Worm (Caenorhabditis elegans): Measurements from ENCODE around the gene ZK673.4.
"Not testable (repeated sequence)": the region's sequence is repeated elsewhere in the genome, so short reads cannot be mapped to it uniquely, and the experiment has no call there.

ZK673.4 gene

ce11 chrII:10442846-10443245 is 9.9 kb upstream of the ZK673.4 start, which contains the start of gene ZK673.1:
TSS of gene ZK673.1 (plus strand) at chrII:10443146.
- peak in 1 of 2 experiments; percentile 56 for TF ChIP-seq unc-62 (GFP tag; optimal IDR thresholded peaks at IDR 0.05 in 1 of 2)
- not testable (repeated sequence) for TF ChIP-seq unc-62 (tag; optimal IDR thresholded peaks at IDR 0.05)

- no peak for TF ChIP-seq hif-1 (tag; optimal IDR thresholded peaks at IDR 0.05)
- no peak for TF ChIP-seq lin-39 (tag; optimal IDR thresholded peaks at IDR 0.05)
- TF ChIP-seq mdl-1 (tag; optimal IDR thresholded peaks at IDR 0.05), result peak in 1 of 2 experiments; percentile 19
- no peak for TF ChIP-seq ztf-11 (tag; optimal IDR thresholded peaks at IDR 0.05)
- no peak for TF ChIP-seq snpc-4 (tag; optimal IDR thresholded peaks at IDR 0.05)
- TF ChIP-seq unc-130 (GFP tag; optimal IDR thresholded peaks at IDR 0.05), result no peak
- no peak for TF ChIP-seq lin-29 (GFP tag; IDR thresholded peaks at IDR 0.05)
- TF ChIP-seq F37D6.2 (tag; optimal IDR thresholded peaks at IDR 0.05), result no peak
- TF ChIP-seq zfp-2 (tag; optimal IDR thresholded peaks at IDR 0.05), result no peak
- no peak for TF ChIP-seq hmg-1.1 (GFP tag; IDR thresholded peaks at IDR 0.05)
- no peak for TF ChIP-seq daf-8 (GFP tag; IDR thresholded peaks at IDR 0.05)
- TF ChIP-seq unc-39 (tag; optimal IDR thresholded peaks at IDR 0.05), result no peak
- no peak for TF ChIP-seq ceh-62 (tag; optimal IDR thresholded peaks at IDR 0.05)
- peak; percentile 51 for TF ChIP-seq dve-1 (tag; optimal IDR thresholded peaks at IDR 0.05; ENCODE audit: insufficient read depth)
- TF ChIP-seq aha-1 (tag), result no peak
- TF ChIP-seq cey-2 (tag; optimal IDR thresholded peaks at IDR 0.05; ENCODE audit: borderline replicate concordance, insufficient read depth), result no peak
- no peak for TF ChIP-seq D1046.2 (GFP tag; IDR thresholded peaks at IDR 0.05)
- TF ChIP-seq egl-27 (tag; optimal IDR thresholded peaks at IDR 0.05), result no peak
- TF ChIP-seq madf-9 (GFP tag; conservative IDR thresholded peaks at IDR 0.05), result no peak
- peak; percentile 58 for TF ChIP-seq hlh-30 (tag; optimal IDR thresholded peaks at IDR 0.05; ENCODE audit: insufficient read depth)
- TF ChIP-seq nhr-10 (tag; optimal IDR thresholded peaks at IDR 0.05), result no peak
- TF ChIP-seq madf-5 (GFP tag; IDR thresholded peaks at IDR 0.05), result no peak
- peak; percentile 18 for TF ChIP-seq nhr-77 (tag; optimal IDR thresholded peaks at IDR 0.05)
- TF ChIP-seq nhr-11 (tag; optimal IDR thresholded peaks at IDR 0.05), result no peak
- no peak for TF ChIP-seq ceh-32 (tag; optimal IDR thresholded peaks at IDR 0.05; ENCODE audit: poor library complexity)
- TF ChIP-seq duxl-1 (tag; optimal IDR thresholded peaks at IDR 0.05; ENCODE audit: poor library complexity), result no peak
- TF ChIP-seq tra-1 (GFP tag; IDR thresholded peaks at IDR 0.05), result no peak
- TF ChIP-seq nhr-41 (GFP tag; IDR thresholded peaks at IDR 0.05), result no peak
- TF ChIP-seq pha-4 (GFP tag; IDR thresholded peaks at IDR 0.05), result no peak
- TF ChIP-seq pha-4 (tag; optimal IDR thresholded peaks at IDR 0.05), result no peak
- no peak for TF ChIP-seq ces-1 (GFP tag; optimal IDR thresholded peaks at IDR 0.05)
- TF ChIP-seq rbr-2 (tag; optimal IDR thresholded peaks at IDR 0.05), result no peak
- no peak for TF ChIP-seq ztf-7 (tag; optimal IDR thresholded peaks at IDR 0.05)
- no peak for TF ChIP-seq F49E8.2 (tag; optimal IDR thresholded peaks at IDR 0.05; ENCODE audit: borderline replicate concordance)
- peak; percentile 23 for TF ChIP-seq mxl-3 (GFP tag; optimal IDR thresholded peaks at IDR 0.05)
- no peak for TF ChIP-seq spr-3 (GFP tag; optimal IDR thresholded peaks at IDR 0.05)
- TF ChIP-seq ceh-82 (tag; optimal IDR thresholded peaks at IDR 0.05), result no peak
- TF ChIP-seq zfp-3 (GFP tag; conservative IDR thresholded peaks at IDR 0.05), result no peak
- no peak for TF ChIP-seq zip-11 (GFP tag; IDR thresholded peaks at IDR 0.05)
- no peak for TF ChIP-seq arid-1 (GFP tag; conservative IDR thresholded peaks at IDR 0.05)
- no peak for TF ChIP-seq mxl-2 (GFP tag; conservative IDR thresholded peaks at IDR 0.05)
- no peak for TF ChIP-seq lin-38 (GFP tag; IDR thresholded peaks at IDR 0.05)
- no peak for TF ChIP-seq lin-15B (tag; optimal IDR thresholded peaks at IDR 0.05)
- TF ChIP-seq R02D3.7 (tag; optimal IDR thresholded peaks at IDR 0.05), result no peak
- TF ChIP-seq vab-7 (GFP tag; IDR thresholded peaks at IDR 0.05), result no peak
- TF ChIP-seq daf-12 (tag; optimal IDR thresholded peaks at IDR 0.05), result no peak
- TF ChIP-seq F10B5.3 (tag; optimal IDR thresholded peaks at IDR 0.05), result no peak
- TF ChIP-seq pqm-1 (tag; optimal IDR thresholded peaks at IDR 0.05), result peak; percentile 42
- TF ChIP-seq nhr-6 (tag; optimal IDR thresholded peaks at IDR 0.05), result no peak
Measured at ce11 chrII:10443898-10444297, 8.8 kb upstream of the ZK673.4 start.
